Worm (Caenorhabditis elegans): Measurements from ENCODE around the gene sre-39.
A peak's percentile ranks its signal among the peaks of the same experiment; 100 is the strongest.

sre-39 gene

ce11 chrII:4698266-4698771 is 11.3 kb downstream of the sre-39 start, which contains the start of the genes rpn-5 and scc-1 (continued):
- peak; percentile 61 for TF ChIP-seq D2030.7 (GFP tag; IDR thresholded peaks at IDR 0.05)
- no peak for TF ChIP-seq cebp-1 (GFP tag; IDR thresholded peaks at IDR 0.05)
- peak; percentile 12 for TF ChIP-seq cebp-1 (tag; optimal IDR thresholded peaks at IDR 0.05)
- TF ChIP-seq snpc-1.3 (tag; optimal IDR thresholded peaks at IDR 0.05; ENCODE audit: insufficient read depth): peak; percentile 6
- peak; percentile 2 for TF ChIP-seq snpc-1.1 (tag; optimal IDR thresholded peaks at IDR 0.05; ENCODE audit: insufficient read depth)
- TF ChIP-seq F49E8.2 (tag; optimal IDR thresholded peaks at IDR 0.05; ENCODE audit: insufficient read depth): peak; percentile 49
- TF ChIP-seq dox-1 (GFP tag; IDR thresholded peaks at IDR 0.05): peak; percentile 32; the same call in 1 of the 2 replicates
- no peak for TF ChIP-seq lin-26 (GFP tag; IDR thresholded peaks at IDR 0.05)
- TF ChIP-seq ceh-100 (GFP tag; IDR thresholded peaks at IDR 0.05): no peak; the same call in 1 of the 2 replicates
- TF ChIP-seq F33H1.4 (GFP tag; IDR thresholded peaks at IDR 0.05): peak; percentile 92
- peak in 1 of 3 experiments; percentile 80 for TF ChIP-seq lin-35 (GFP tag; optimal IDR thresholded peaks at IDR 0.05)
- TF ChIP-seq xnd-1 (tag; optimal IDR thresholded peaks at IDR 0.05): peak; percentile 60
- peak; percentile 79 for TF ChIP-seq lin-54 (GFP tag; optimal IDR thresholded peaks at IDR 0.05)
- TF ChIP-seq die-1 (tag; optimal IDR thresholded peaks at IDR 0.05): no peak
- TF ChIP-seq snpc-3.4 (tag; optimal IDR thresholded peaks at IDR 0.05): peak; percentile 43
- peak; percentile 76 for TF ChIP-seq efl-1 (GFP tag; optimal IDR thresholded peaks at IDR 0.05)
- TF ChIP-seq snpc-4 (GFP tag; optimal IDR thresholded peaks at IDR 0.05): peak; percentile 29
- TF ChIP-seq snpc-4 (tag; optimal IDR thresholded peaks at IDR 0.05): peak in 2 of 4 experiments; percentile 24 to 57
- TF ChIP-seq F23B12.7 (tag; optimal IDR thresholded peaks at IDR 0.05; ENCODE audit: insufficient read depth): peak; percentile 72
- no peak for TF ChIP-seq Y56A3A.18 (GFP tag; IDR thresholded peaks at IDR 0.05)
- no peak for TF ChIP-seq atf-7 (tag; optimal IDR thresholded peaks at IDR 0.05)
- no peak for TF ChIP-seq hmg-20 (GFP tag; IDR thresholded peaks at IDR 0.05)
- TF ChIP-seq ztf-28 (GFP tag; IDR thresholded peaks at IDR 0.05): no peak

- TF ChIP-seq F37B4.10 (GFP tag; IDR thresholded peaks at IDR 0.05) (0 out of 2 replicates have a peak, but pooled peaks have one; percentile 69), lir-1 (GFP tag; conservative IDR thresholded peaks at IDR 0.05) (peak; percentile 86), egl-44 (GFP tag; IDR thresholded peaks at IDR 0.05) (peak; percentile 85), tbp1 (GFP tag; optimal IDR thresholded peaks at IDR 0.05) (peak; percentile 61), egl-18 (GFP tag; IDR thresholded peaks at IDR 0.05) (0 out of 2 replicates have a peak, but pooled peaks have one; percentile 52), zfh-2 (GFP tag; conservative IDR thresholded peaks at IDR 0.05) (peak; percentile 78), K11D2.4 (GFP tag; IDR thresholded peaks at IDR 0.05) (peak; percentile 88), madf-3 (GFP tag; IDR thresholded peaks at IDR 0.05) (peak; percentile 95), C17E4.6 (GFP tag; IDR thresholded peaks at IDR 0.05) (peak; percentile 98), dpl-1 (GFP tag; optimal IDR thresholded peaks at IDR 0.05) (peak; percentile 88), bed-2 (GFP tag; IDR thresholded peaks at IDR 0.05) (peak; percentile 94), F33H1.4 (GFP tag; IDR thresholded peaks at IDR 0.05) (peak; percentile 96), B0336.3 (GFP tag; IDR thresholded peaks at IDR 0.05) (peak; percentile 69), rcor-1 (GFP tag; IDR thresholded peaks at IDR 0.05) (peak; percentile 96), attf-6 (GFP tag; IDR thresholded peaks at IDR 0.05) (peak; percentile 77), lin-40 (tag; optimal IDR thresholded peaks at IDR 0.05) (peak; percentile 82), ceh-100 (GFP tag; IDR thresholded peaks at IDR 0.05) (peak; percentile 97), ekl-4 (GFP tag; IDR thresholded peaks at IDR 0.05) (peak; percentile 97), aptf-3 (GFP tag; IDR thresholded peaks at IDR 0.05) (0 out of 2 replicates have a peak, but pooled peaks have one; percentile 53), B0019.2 (GFP tag; conservative IDR thresholded peaks at IDR 0.05) (peak; percentile 98), lsl-1 (GFP tag; optimal IDR thresholded peaks at IDR 0.05) (peak; percentile 79), dox-1 (GFP tag; IDR thresholded peaks at IDR 0.05) (peak; percentile 99), nhr-80 (tag; optimal IDR thresholded peaks at IDR 0.05) (peak; percentile 57), lin-54 (GFP tag; optimal IDR thresholded peaks at IDR 0.05) (peak; percentile 86), athp-1 (tag; optimal IDR thresholded peaks at IDR 0.05) (peak; percentile 46), madf-10 (tag; optimal IDR thresholded peaks at IDR 0.05) (peak; percentile 44)
Observed at ce11 chrII:4701482-4702119, 14.6 kb downstream of the sre-39 start, which contains the start of gene unc-85. unc-85 (plus strand) TSS chrII:4702069.
